Worm (Caenorhabditis elegans): ENCODE data around the gene Y50E8A.2.

The Y50E8A.2 gene

DNA sequence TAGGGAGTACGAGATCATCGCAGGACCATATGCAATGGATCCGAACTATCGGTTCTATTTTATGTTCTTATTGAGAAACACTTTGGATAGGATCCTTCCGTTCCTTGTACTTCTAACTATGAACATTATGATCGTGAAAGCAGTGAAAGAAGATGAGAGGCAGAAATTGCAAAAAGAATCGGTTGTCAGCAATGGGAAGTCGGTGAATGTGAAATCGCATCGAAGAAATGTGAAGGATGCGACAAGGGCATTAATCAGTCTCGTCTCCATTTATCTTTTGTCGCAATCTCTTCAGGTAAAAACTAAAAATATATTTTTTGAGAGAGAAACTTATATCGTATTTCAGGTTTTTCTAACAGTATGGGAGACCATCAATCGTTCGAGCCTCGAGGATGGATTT lies 45.8 kb downstream of the Y50E8A.2 start:
- TF ChIP-seq nhr-111 (GFP tag; optimal IDR thresholded peaks at IDR 0.05) (no peak), aha-1 (tag) (peak; percentile 15), nhr-42 (GFP tag; IDR thresholded peaks at IDR 0.05) (no peak), egl-43 (GFP tag; IDR thresholded peaks at IDR 0.05) (no peak), pqm-1 (tag; optimal IDR thresholded peaks at IDR 0.05) (no peak), unc-62 (GFP tag; optimal IDR thresholded peaks at IDR 0.05 in 1 of 2) (peak in 1 of 2 experiments; percentile 55), unc-62 (tag; optimal IDR thresholded peaks at IDR 0.05) (no peak), nhr-25 (tag; optimal IDR thresholded peaks at IDR 0.05; ENCODE audit: borderline replicate concordance, insufficient read depth) (peak; percentile 8), Y5F2A.4 (GFP tag; optimal IDR thresholded peaks at IDR 0.05) (no peak), vab-7 (GFP tag; IDR thresholded peaks at IDR 0.05) (no peak), nhr-48 (tag; optimal IDR thresholded peaks at IDR 0.05) (no peak), lsy-2 (tag; optimal IDR thresholded peaks at IDR 0.05) (peak in 1 of 2 experiments; percentile 5)

DNA sequence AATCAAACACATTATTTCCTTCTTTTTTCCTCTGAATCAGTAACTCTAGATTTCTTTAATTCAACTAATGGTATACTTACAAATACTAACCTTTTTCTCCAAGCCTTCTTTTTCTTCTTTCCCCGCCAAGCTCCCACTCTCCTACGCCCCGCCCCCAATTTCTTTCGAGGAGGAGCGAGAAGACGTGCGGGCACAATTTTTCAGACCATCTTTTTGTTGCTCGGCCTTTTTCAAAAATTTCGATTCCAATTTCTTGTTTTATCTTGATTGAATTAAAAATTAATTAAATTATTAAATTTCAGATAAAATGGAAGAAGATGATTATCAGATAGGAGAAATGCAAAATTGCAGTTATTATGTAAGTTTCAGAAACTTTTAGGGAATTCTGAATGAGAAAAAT lies 48.6 kb downstream of the Y50E8A.2 start, which contains the start of gene C47E8.3:
C47E8.3 (plus strand) TSS at position 301 of the 400 bp plus-strand sequence.
- TF ChIP-seq lin-38 (GFP tag; IDR thresholded peaks at IDR 0.05) (no peak), aha-1 (tag) (peak; percentile 22), tra-1 (GFP tag; IDR thresholded peaks at IDR 0.05) (no peak), mes-2 (tag; optimal IDR thresholded peaks at IDR 0.05; ENCODE audit: poor library complexity, severe bottlenecking) (no peak), unc-62 (GFP tag; optimal IDR thresholded peaks at IDR 0.05 in 1 of 2) (no peak), unc-62 (tag; optimal IDR thresholded peaks at IDR 0.05) (no peak), gei-8 (GFP tag; optimal IDR thresholded peaks at IDR 0.05) (no peak), lin-15B (tag; optimal IDR thresholded peaks at IDR 0.05) (no peak)
